Comparison of ENCODE assay signal across 5 fruit fly cellular contexts in the genomic region with DNA sequence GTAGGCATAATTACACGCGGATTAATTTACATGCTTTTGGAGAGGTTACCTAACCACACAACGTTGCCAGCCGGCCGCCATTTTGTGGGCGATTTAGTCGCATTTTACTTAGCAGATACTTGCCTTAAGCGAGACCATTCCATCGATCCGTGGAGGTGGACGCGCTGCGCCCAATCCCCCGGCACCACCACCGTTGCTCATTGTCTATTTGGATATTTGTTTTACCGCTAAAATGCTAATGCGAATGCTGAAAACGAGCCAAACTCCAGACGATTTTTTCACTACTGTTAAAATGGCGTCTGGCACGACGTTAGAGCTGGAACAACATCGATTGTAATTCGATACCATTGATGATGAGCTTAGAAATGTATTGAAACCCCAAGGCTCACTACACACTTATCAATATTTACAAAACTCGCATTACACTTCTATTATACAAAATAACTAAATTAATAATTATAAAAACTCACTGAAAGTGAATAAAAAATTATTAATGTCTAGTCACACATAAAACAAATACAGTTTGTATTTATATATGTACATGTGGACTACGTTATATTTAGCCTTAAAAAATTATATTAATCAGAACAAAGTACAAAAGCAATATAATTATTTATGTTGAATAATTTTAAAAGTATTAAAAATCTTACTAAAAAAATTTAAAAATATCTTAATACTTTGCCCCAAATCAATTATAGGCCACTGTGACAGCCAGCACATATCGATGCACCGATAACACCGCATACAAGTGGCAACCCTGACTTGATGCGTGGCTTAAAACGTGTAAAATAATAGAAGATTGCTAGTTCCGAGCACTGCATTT.
TF ChIP-seq lines count a peak whose summit lies in the region.

A gene (plus strand): TSS at position 741 of the 823 bp plus-strand sequence.

- TF ChIP-seq CTCF in whole organism, embryonic (GFP tag; optimal IDR thresholded peaks at IDR 0.05; lab: Kevin White, UChicago), result no peak

TF ChIP-seq in whole organism, adult, 20 proteins besides CTCF, POLR2A, EP300 and RAD21 (continues in another document):
- TF ChIP-seq cnc (optimal IDR thresholded peaks at IDR 0.05; lab: Kevin White, UChicago) (no peak), tj (GFP tag; optimal IDR thresholded peaks at IDR 0.05; lab: Kevin White, UChicago) (peak; percentile 41), bab1 (GFP tag; optimal IDR thresholded peaks at IDR 0.05; lab: Kevin White, UChicago) (peak; percentile 82), CG1620 (GFP tag; optimal IDR thresholded peaks at IDR 0.05; lab: Kevin White, UChicago) (peak; percentile 27), CG14711 (tag; optimal IDR thresholded peaks at IDR 0.05; lab: Kevin White, UChicago) (peak; percentile 88), Crg-1 (GFP tag; optimal IDR thresholded peaks at IDR 0.05; lab: Kevin White, UChicago) (peak; percentile 5), Hr96 (GFP tag; optimal IDR thresholded peaks at IDR 0.05; lab: Kevin White, UChicago) (peak; percentile 56), toe (GFP tag; optimal IDR thresholded peaks at IDR 0.05; lab: Kevin White, UChicago) (peak; percentile 65), Mnt (GFP tag; optimal IDR thresholded peaks at IDR 0.05; lab: Kevin White, UChicago) (peak; percentile 45), Clk (GFP tag; optimal IDR thresholded peaks at IDR 0.05; lab: Kevin White, UChicago) (peak; percentile 29), CG33017 (tag; optimal IDR thresholded peaks at IDR 0.05; lab: Kevin White, UChicago) (peak; percentile 82), pad (GFP tag; optimal IDR thresholded peaks at IDR 0.05; lab: Kevin White, UChicago) (peak; percentile 45), kay (GFP tag; lab: Kevin White, UChicago; ENCODE audit: borderline replicate concordance) (no peak), CG12768 (GFP tag; optimal IDR thresholded peaks at IDR 0.05; lab: Kevin White, UChicago) (peak; percentile 67), CG7045 (GFP tag; optimal IDR thresholded peaks at IDR 0.05; lab: Kevin White, UChicago) (peak; percentile 75), ovo (GFP tag; optimal IDR thresholded peaks at IDR 0.05; lab: Kevin White, UChicago) (peak; percentile 61)

TF ChIP-seq in whole organism, embryonic, 481 proteins besides CTCF, POLR2A, EP300 and RAD21 (continues in another document):
- TF ChIP-seq CG11456 (GFP tag; IDR thresholded peaks at IDR 0.05; lab: Robert Waterston, UW) (peak; percentile 78), pho (GFP tag; optimal IDR thresholded peaks at IDR 0.05; lab: Kevin White, UChicago) (peak; percentile 28), Hmx (GFP tag; optimal IDR thresholded peaks at IDR 0.05; lab: Kevin White, UChicago) (no peak), wek (GFP tag; optimal IDR thresholded peaks at IDR 0.05; lab: Kevin White, UChicago) (peak; percentile 31), fru (optimal IDR thresholded peaks at IDR 0.05; lab: Kevin White, UChicago) (no peak), CG12155 (GFP tag; optimal IDR thresholded peaks at IDR 0.05; lab: Kevin White, UChicago) (peak; percentile 56), unpg (GFP tag; optimal IDR thresholded peaks at IDR 0.05; lab: Kevin White, UChicago) (peak; percentile 76), tup (GFP tag; optimal IDR thresholded peaks at IDR 0.05; lab: Kevin White, UChicago) (no peak), CG6272 (GFP tag; IDR thresholded peaks at IDR 0.05; lab: Robert Waterston, UW) (peak; percentile 78), Bgb (GFP tag; IDR thresholded peaks at IDR 0.05; lab: Robert Waterston, UW; ENCODE audit: partially characterized antibody) (0 out of 2 replicates have a peak, but pooled peaks have one; percentile 34), klu (GFP tag; IDR thresholded peaks at IDR 0.05; lab: Robert Waterston, UW) (peak; percentile 64), CG7372 (GFP tag; IDR thresholded peaks at IDR 0.05; lab: Robert Waterston, UW) (peak; percentile 54; the same call in 1 of the 2 replicates), CG1602 (GFP tag; optimal IDR thresholded peaks at IDR 0.05; lab: Kevin White, UChicago) (peak; percentile 76), ase (GFP tag; IDR thresholded peaks at IDR 0.05; lab: Robert Waterston, UW) (peak; percentile 42; the same call in 2 of the 3 replicates), CG17186 (GFP tag; optimal IDR thresholded peaks at IDR 0.05; lab: Kevin White, UChicago) (no peak)

TF ChIP-seq in whole organism, prepupa, 60 proteins besides CTCF, POLR2A, EP300 and RAD21 (continues in another document):
- TF ChIP-seq acj6 (GFP tag; optimal IDR thresholded peaks at IDR 0.05; lab: Kevin White, UChicago) (peak; percentile 76), Lpt (GFP tag; optimal IDR thresholded peaks at IDR 0.05; lab: Kevin White, UChicago) (peak; percentile 48), Eip93F (GFP tag; optimal IDR thresholded peaks at IDR 0.05; lab: Kevin White, UChicago) (peak; percentile 3), spab (GFP tag; optimal IDR thresholded peaks at IDR 0.05; lab: Kevin White, UChicago) (peak; percentile 18), CG8319 (GFP tag; optimal IDR thresholded peaks at IDR 0.05; lab: Kevin White, UChicago) (peak; percentile 76), CG4318 (GFP tag; optimal IDR thresholded peaks at IDR 0.05; lab: Kevin White, UChicago) (peak; percentile 68), CG31627 (GFP tag; optimal IDR thresholded peaks at IDR 0.05; lab: Kevin White, UChicago) (peak; percentile 26), CG7368 (GFP tag; optimal IDR thresholded peaks at IDR 0.05; lab: Kevin White, UChicago) (peak; percentile 49), CG3919 (GFP tag; optimal IDR thresholded peaks at IDR 0.05; lab: Kevin White, UChicago) (peak; percentile 58), Eip75B (GFP tag; optimal IDR thresholded peaks at IDR 0.05; lab: Kevin White, UChicago) (peak; percentile 38), ss (GFP tag; optimal IDR thresholded peaks at IDR 0.05; lab: Kevin White, UChicago) (peak in 1 of 2 experiments; percentile 45), svp (GFP tag; lab: Kevin White, UChicago) (peak; percentile 88), OdsH (GFP tag; optimal IDR thresholded peaks at IDR 0.05; lab: Kevin White, UChicago) (peak; percentile 67), Hr38 (GFP tag; optimal IDR thresholded peaks at IDR 0.05; lab: Kevin White, UChicago) (no peak), CG11762 (GFP tag; optimal IDR thresholded peaks at IDR 0.05; lab: Kevin White, UChicago; ENCODE audit: insufficient read depth) (peak; percentile 14), dsx (GFP tag; optimal IDR thresholded peaks at IDR 0.05; lab: Kevin White, UChicago; ENCODE audit: poor library complexity, severe bottlenecking) (peak; percentile 46)

TF ChIP-seq in whole organism, pupa, 21 proteins besides CTCF, POLR2A, EP300 and RAD21 (continues in another document):
- peak; percentile 56 for TF ChIP-seq CG34367 (tag; optimal IDR thresholded peaks at IDR 0.05; lab: Kevin White, UChicago)
- no peak; the same call in 1 of the 2 replicates for TF ChIP-seq rn (GFP tag; IDR thresholded peaks at IDR 0.05; lab: Robert Waterston, UW)
- peak; percentile 78 for TF ChIP-seq CG8159 (tag; optimal IDR thresholded peaks at IDR 0.05; lab: Kevin White, UChicago)
- peak; percentile 46 for TF ChIP-seq Snoo (tag; optimal IDR thresholded peaks at IDR 0.05; lab: Kevin White, UChicago)
- TF ChIP-seq CG13204 (GFP tag; optimal IDR thresholded peaks at IDR 0.05; lab: Kevin White, UChicago), result no peak
- TF ChIP-seq EcR (GFP tag; optimal IDR thresholded peaks at IDR 0.05; lab: Kevin White, UChicago), result no peak
- TF ChIP-seq CG8301 (tag; optimal IDR thresholded peaks at IDR 0.05; lab: Kevin White, UChicago), result peak; percentile 33
- TF ChIP-seq D1 (tag; optimal IDR thresholded peaks at IDR 0.05; lab: Kevin White, UChicago), result no peak
- peak; percentile 24; the same call in 1 of the 2 replicates for TF ChIP-seq CG10348 (GFP tag; IDR thresholded peaks at IDR 0.05; lab: Robert Waterston, UW)
- TF ChIP-seq CG14655 (GFP tag; optimal IDR thresholded peaks at IDR 0.05; lab: Kevin White, UChicago), result no peak
- TF ChIP-seq Pif1A (GFP tag; optimal IDR thresholded peaks at IDR 0.05; lab: Kevin White, UChicago), result no peak
- TF ChIP-seq CG17806 (tag; optimal IDR thresholded peaks at IDR 0.05; lab: Kevin White, UChicago), result peak; percentile 56
- TF ChIP-seq Pif1B (GFP tag; optimal IDR thresholded peaks at IDR 0.05; lab: Kevin White, UChicago), result peak; percentile 22
- peak; percentile 10; the same call in 2 of the 3 replicates for TF ChIP-seq fd96Ca (GFP tag; IDR thresholded peaks at IDR 0.05; lab: Robert Waterston, UW)
- TF ChIP-seq CG32121 (GFP tag; IDR thresholded peaks at IDR 0.05; lab: Robert Waterston, UW), result peak; percentile 56
- TF ChIP-seq CG9948 (tag; optimal IDR thresholded peaks at IDR 0.05; lab: Kevin White, UChicago), result peak; percentile 64
- TF ChIP-seq gl (tag; optimal IDR thresholded peaks at IDR 0.05; lab: Kevin White, UChicago), result no peak
- peak; percentile 13 for TF ChIP-seq CG12605 (GFP tag; IDR thresholded peaks at IDR 0.05; lab: Robert Waterston, UW)

TF ChIP-seq in whole organism, wandering third instar larva, 38 proteins besides CTCF, POLR2A, EP300 and RAD21 (continues in another document):
- TF ChIP-seq sv (GFP tag; optimal IDR thresholded peaks at IDR 0.05; lab: Kevin White, UChicago), result peak; percentile 59
- TF ChIP-seq h (GFP tag; optimal IDR thresholded peaks at IDR 0.05; lab: Kevin White, UChicago), result peak; percentile 61
- no peak for TF ChIP-seq brk (GFP tag; optimal IDR thresholded peaks at IDR 0.05; lab: Kevin White, UChicago)
- peak; percentile 59 for TF ChIP-seq psq (GFP tag; optimal IDR thresholded peaks at IDR 0.05; lab: Kevin White, UChicago)
- TF ChIP-seq Jra (GFP tag; optimal IDR thresholded peaks at IDR 0.05; lab: Kevin White, UChicago), result peak; percentile 51
- peak; percentile 75 for TF ChIP-seq Sp1 (GFP tag; optimal IDR thresholded peaks at IDR 0.05; lab: Kevin White, UChicago)
- TF ChIP-seq fru (GFP tag; optimal IDR thresholded peaks at IDR 0.05; lab: Kevin White, UChicago), result peak; percentile 34
- TF ChIP-seq Vsx2 (GFP tag; optimal IDR thresholded peaks at IDR 0.05; lab: Kevin White, UChicago; ENCODE audit: partially characterized antibody), result no peak
- TF ChIP-seq Rel (GFP tag; optimal IDR thresholded peaks at IDR 0.05; lab: Kevin White, UChicago), result no peak
- no peak for TF ChIP-seq Rel (tag; optimal IDR thresholded peaks at IDR 0.05; lab: Kevin White, UChicago)
- peak in 1 of 2 experiments; percentile 67 for TF ChIP-seq foxo (GFP tag; optimal IDR thresholded peaks at IDR 0.05; lab: Kevin White, UChicago)
- TF ChIP-seq woc (GFP tag; optimal IDR thresholded peaks at IDR 0.05; lab: Kevin White, UChicago), result peak; percentile 30
- TF ChIP-seq HLH106 (tag; optimal IDR thresholded peaks at IDR 0.05; lab: Kevin White, UChicago), result peak; percentile 84
- no peak for TF ChIP-seq Dfd (GFP tag; optimal IDR thresholded peaks at IDR 0.05; lab: Kevin White, UChicago)
- peak; percentile 16 for TF ChIP-seq Hr83 (GFP tag; optimal IDR thresholded peaks at IDR 0.05; lab: Kevin White, UChicago; ENCODE audit: poor library complexity, severe bottlenecking)
- TF ChIP-seq CG9705 (GFP tag; optimal IDR thresholded peaks at IDR 0.05; lab: Kevin White, UChicago), result peak; percentile 17
- TF ChIP-seq dl (GFP tag; optimal IDR thresholded peaks at IDR 0.05; lab: Kevin White, UChicago; ENCODE audit: insufficient read depth in 1 of 2, partially characterized antibody in 2 of 2), result peak; percentile 4 to 67
- peak; percentile 68 for TF ChIP-seq OdsH (GFP tag; optimal IDR thresholded peaks at IDR 0.05; lab: Kevin White, UChicago)
- TF ChIP-seq Dif (GFP tag; optimal IDR thresholded peaks at IDR 0.05; lab: Kevin White, UChicago; ENCODE audit: partially characterized antibody), result peak; percentile 92
